Fruit fly (Drosophila melanogaster): ENCODE data around the gene Hsp83.

The Hsp83 gene

dm6 chr3L:3192912-3193311 lies at the start of gene Hsp83:
Hsp83 (plus strand) TSS chr3L:3192969.
- peak; percentile 98 for TF ChIP-seq CG17801 (GFP tag; optimal IDR thresholded peaks at IDR 0.05; ENCODE audit: partially characterized antibody)

DNA sequence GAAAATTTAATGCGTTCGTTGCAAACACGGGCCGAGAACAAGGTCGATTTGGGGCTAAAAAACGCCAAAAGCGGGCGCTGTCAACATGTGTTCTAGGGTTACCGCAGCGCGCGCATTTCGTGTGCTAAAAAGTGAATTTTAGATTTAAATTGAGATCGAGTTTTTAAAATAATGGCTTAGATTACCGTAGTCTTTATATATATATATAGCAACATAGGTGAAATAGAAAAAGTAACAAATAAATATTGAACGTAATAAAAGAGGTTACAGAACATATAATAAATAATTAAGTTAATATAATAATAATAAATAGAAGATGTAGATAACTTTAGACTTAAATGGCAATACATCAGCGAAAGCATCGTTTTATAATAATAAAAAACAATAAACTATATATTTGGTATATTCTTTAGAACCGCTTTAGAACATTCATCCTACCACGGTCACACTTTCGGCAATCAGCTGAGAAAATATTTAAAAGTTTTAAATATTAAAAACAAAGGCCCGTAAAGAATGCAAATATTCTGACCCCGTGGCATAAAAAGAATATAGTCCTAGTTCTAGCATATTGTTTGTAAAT lies 49.3 kb upstream of the Hsp83 start, which contains the start of the genes CG11537 and Alg2:
TSS of gene CG11537 (minus strand) at position 75 of the 580 bp plus-strand sequence.
TSS of gene Alg2 (plus strand) at position 426 of the 580 bp plus-strand sequence.
- TF ChIP-seq CG17801 (GFP tag; optimal IDR thresholded peaks at IDR 0.05; ENCODE audit: partially characterized antibody), result no peak

- TF ChIP-seq CG17801 (GFP tag; optimal IDR thresholded peaks at IDR 0.05; ENCODE audit: partially characterized antibody), result peak; percentile 7
Measured at dm6 chr3L:3148125-3149059, 44.4 kb upstream of the Hsp83 start, which contains the start of the genes Usp5 and BtbVII. Usp5 (minus strand) TSS chr3L:3148358. BtbVII (plus strand) TSS chr3L:3148646.

DNA sequence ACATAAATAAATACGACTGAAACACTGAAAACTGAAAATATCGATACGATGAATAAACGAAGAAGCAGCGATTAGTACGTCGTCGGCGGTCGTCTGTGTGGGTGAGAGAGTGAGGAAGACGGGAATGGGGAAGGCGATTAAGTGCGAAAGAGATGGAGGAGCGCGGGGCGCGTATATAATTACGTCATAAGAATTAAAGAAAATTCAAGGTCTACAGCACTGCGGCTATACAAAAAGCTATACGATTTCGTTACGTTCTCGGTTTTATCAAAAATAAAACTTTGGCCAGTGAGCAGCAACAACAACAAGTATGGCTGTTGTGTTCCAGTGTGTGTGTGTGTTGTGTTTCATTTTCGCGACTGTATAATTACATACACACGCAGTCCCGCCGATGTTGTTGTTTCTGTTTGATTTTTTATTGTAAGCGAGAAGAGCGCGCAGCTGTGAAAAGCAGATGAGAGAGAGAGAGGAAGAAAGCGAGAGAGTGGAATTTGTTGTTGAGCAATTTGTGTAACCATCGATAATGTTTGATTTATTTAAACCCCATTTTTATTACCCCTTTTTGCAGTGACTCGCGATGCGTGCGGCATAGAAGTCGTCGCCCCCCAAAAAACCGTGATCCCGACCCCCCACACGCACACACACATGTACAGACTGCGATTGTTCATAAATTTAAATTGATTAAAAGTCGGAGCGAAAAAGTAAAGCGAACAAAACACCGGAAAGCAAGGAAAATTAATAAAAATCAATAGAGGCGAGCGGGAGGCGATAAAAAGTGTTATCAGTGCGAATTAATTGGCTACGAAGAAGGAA lies 43.5 kb upstream of the Hsp83 start:
- no peak for TF ChIP-seq CG17801 (GFP tag; optimal IDR thresholded peaks at IDR 0.05; ENCODE audit: partially characterized antibody)

DNA sequence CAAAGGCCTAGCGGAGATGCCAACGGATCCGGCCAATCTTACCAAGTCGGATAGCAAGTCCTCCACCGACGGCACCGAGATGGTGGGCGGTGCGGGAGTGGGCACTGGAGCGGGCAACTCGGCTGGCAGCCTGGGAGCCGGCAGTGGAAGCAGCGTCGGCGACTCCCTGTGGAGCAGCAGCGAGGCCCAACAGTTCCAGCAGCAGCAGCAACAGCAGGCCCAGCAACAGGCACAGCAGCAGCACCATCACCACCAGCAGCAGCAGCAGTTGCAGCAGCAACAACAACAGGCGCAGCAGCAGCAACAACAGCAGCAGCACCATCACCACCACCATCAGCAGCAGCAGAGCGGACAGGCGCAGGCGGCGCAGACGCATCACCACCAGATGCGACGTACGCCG lies 42.4 kb upstream of the Hsp83 start:
- TF ChIP-seq CG17801 (GFP tag; optimal IDR thresholded peaks at IDR 0.05; ENCODE audit: partially characterized antibody), result no peak

DNA sequence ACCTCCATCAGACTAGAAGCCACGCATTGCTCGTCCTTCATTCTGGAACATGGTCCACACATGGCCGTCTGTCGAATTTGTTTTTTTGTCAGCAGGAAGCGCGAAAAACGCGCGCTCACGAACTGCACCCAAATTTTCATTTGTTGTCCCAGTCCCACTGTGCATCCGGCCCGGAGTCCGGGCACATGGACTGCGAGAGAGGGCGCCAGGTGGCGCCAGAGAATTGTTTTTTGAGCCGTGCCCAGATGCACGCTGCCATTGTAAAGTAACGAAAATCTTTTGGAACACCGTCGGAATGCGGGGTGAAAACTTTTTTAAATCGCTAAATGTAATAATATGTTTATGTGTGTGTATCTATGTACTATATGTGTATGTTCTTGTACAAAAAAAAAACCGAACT lies 35.1 kb upstream of the Hsp83 start:
- TF ChIP-seq CG17801 (GFP tag; optimal IDR thresholded peaks at IDR 0.05; ENCODE audit: partially characterized antibody), result no peak

DNA sequence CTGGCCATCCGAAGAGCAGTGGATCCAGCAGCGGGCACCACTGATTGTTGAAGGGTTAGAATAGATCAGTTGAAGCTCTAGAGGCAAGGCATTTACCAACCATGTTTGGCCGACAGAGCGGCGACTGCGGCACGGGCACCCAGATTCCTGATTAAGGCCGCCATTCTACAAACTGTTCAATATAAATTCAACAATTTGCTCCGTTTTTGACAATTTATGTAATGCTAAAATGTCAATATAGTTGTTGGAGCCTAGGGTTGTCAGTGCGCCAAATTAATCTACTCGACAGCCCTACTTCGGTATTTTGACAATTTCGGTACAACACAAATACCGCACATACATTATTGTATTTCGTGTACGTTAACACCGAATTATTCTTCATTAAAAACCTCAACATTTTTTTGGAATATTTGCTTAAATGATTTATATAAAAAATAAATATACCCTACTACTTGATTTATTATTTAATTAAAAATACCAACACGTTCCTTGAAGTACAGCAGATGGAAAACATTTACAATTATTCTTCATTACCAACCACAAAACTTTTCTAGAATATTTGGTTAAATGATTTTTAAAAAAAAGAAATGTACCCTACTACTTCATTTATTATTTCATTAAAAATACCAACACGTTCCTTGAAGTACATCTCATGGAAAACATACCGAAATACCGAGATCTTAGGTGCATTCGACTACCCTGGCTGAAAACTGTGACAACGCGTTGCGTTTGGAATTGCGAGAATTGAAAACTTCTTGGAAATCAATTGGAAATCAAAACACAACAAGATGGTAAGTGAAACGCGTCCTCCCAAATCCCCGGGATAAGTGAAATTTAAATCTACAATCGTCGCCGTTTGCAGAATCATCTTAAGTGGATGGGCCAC lies 33.2 kb upstream of the Hsp83 start, which contains the start of the genes ND-30 and CG15812:
TSS of gene ND-30 (minus strand) at position 270 of the 886 bp plus-strand sequence.
TSS of gene CG15812 (plus strand) at position 683 of the 886 bp plus-strand sequence.
- no peak for TF ChIP-seq CG17801 (GFP tag; optimal IDR thresholded peaks at IDR 0.05; ENCODE audit: partially characterized antibody)

DNA sequence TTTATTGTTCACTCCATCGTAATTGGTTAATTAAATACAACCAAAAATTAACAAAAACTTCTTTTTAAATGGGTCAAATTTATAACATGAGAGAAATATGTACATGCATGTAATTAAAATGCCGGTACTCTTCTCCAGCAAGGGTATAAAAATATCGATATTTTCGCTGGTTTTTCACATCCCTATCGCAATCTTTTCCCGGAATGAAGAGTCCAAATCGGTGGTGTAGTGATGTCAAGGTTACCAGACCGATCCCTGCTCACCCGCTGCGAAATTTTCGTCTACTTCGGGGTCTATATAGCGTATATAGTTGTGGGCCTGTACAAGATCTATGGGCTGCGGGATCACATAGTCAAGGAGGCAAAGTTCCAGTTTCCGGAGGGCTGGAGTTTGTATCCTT lies 30.8 kb upstream of the Hsp83 start, which contains the start of gene rasp:
TSS of gene rasp (plus strand) at position 213 of the 400 bp plus-strand sequence.
- no peak for TF ChIP-seq CG17801 (GFP tag; optimal IDR thresholded peaks at IDR 0.05; ENCODE audit: partially characterized antibody)

DNA sequence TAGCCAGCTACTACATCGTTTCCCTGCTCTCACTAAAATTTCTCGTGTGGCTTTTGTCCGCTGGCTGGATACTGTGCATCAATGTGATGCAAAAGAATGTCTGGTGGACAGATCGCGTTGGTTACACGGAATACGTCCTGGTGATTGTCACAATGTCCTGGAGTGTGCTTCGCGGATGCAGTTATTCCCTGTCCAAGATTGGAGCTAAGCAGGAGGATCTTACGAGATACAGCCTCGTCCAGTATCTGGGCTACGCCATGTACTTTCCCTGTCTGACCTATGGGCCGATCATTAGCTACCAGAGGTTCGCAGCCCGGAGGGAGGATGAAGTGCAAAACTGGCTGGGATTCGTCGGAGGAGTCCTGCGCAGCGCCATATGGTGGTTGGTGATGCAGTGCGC lies 30.2 kb upstream of the Hsp83 start:
- TF ChIP-seq CG17801 (GFP tag; optimal IDR thresholded peaks at IDR 0.05; ENCODE audit: partially characterized antibody), result no peak

- peak; percentile 30 for TF ChIP-seq CG17801 (GFP tag; optimal IDR thresholded peaks at IDR 0.05; ENCODE audit: partially characterized antibody)
Measured at dm6 chr3L:3164951-3165350, 27.8 kb upstream of the Hsp83 start, which contains the start of gene CG32280. CG32280 (plus strand) TSS chr3L:3165181.

dm6 chr3L:3165399-3165798 lies 27.4 kb upstream of the Hsp83 start:
- TF ChIP-seq CG17801 (GFP tag; optimal IDR thresholded peaks at IDR 0.05; ENCODE audit: partially characterized antibody), result no peak

DNA sequence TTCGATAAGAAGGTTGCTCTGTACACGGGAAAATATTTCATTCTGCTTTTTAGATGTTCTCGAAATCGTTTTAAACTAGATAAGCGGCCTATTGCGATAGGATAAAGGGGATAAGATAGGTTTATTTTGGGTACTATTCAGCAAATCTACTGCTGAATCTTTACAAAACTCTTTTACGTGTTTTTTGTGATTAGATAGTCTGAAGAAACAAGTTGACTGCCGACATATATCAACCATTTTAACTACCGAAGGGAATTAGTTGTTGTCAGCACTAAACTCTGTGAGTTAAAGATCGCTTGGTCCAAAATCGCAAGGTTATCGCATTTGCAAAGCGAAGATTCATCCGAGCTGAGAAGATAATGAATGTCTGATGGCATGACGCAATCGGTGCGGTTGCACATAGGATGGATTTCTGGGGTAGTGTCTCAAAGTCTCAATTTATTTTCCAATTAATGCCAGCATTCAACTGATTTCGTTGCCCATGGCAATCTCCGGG lies 26.5 kb upstream of the Hsp83 start, which contains the start of gene Asciz:
TSS of gene Asciz (minus strand) at position 51 of the 496 bp plus-strand sequence.
- TF ChIP-seq CG17801 (GFP tag; optimal IDR thresholded peaks at IDR 0.05; ENCODE audit: partially characterized antibody), result no peak

DNA sequence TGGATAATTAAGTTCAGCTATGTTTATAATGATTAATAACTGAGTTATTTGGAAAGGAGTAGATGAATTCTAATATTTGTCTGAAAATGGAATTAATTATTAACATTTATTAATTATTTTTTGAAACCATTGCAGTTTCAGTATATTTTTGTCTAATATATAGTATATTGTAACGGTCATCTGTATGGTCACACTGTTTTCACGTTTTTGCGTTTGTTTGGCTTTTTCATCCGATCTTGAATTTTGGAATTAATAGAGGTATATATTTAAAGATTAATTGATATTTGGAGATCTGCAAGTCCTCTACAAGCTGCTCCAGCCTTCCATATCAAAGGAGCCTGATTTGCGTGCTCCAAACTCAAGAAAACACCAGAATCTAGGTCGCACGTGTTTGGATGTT lies 23.7 kb upstream of the Hsp83 start, which contains the start of the genes CG32278 and CG32281:
TSS of gene CG32278 (plus strand) at position 180 of the 400 bp plus-strand sequence.
TSS of gene CG32281 (plus strand) at position 269 of the 400 bp plus-strand sequence.
- no peak for TF ChIP-seq CG17801 (GFP tag; optimal IDR thresholded peaks at IDR 0.05; ENCODE audit: partially characterized antibody)

All from ovary, adult (tissue).